Fruit fly (Drosophila melanogaster): ENCODE results near the gene CG6885.

CG6885 gene

DNA sequence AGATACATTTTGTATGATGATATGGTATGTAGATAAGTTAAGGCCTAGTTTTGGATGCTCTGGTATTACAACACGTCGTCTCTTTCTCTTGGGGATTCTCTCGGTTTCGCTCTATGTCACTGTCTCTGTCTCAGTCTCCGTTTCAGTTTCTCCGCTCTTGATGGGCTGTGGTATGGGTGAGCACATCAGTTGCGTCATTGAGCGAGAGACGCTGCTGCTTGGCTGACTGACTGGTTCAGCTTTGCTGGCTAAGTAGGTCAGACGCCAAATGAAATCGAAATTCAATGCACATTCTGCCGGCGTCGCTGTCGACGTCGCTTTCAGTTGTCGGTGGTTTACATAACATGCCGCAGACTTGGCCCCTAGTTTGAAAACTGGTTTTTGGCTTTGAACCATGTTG is 9.5 kb downstream of the CG6885 start (continued):
- peak; percentile 29; the same call in 1 of the 3 replicates for TF ChIP-seq zen2 (GFP tag; IDR thresholded peaks at IDR 0.05; ENCODE audit: partially characterized antibody)
- peak; percentile 23; the same call in 1 of the 2 replicates for TF ChIP-seq onecut (GFP tag; IDR thresholded peaks at IDR 0.05)
- TF ChIP-seq Blimp-1 (GFP tag; optimal IDR thresholded peaks at IDR 0.05): peak; percentile 99
- no peak for TF ChIP-seq Dbx (GFP tag; IDR thresholded peaks at IDR 0.05)
- TF ChIP-seq CG18476 (GFP tag; optimal IDR thresholded peaks at IDR 0.05): no peak
- TF ChIP-seq run (tag; optimal IDR thresholded peaks at IDR 0.05): no peak
- no peak for TF ChIP-seq hb (GFP tag; IDR thresholded peaks at IDR 0.05; ENCODE audit: partially characterized antibody)
- 0 out of 2 replicates have a peak, but pooled peaks have one; percentile 3 for TF ChIP-seq Ravus (GFP tag; IDR thresholded peaks at IDR 0.05)
- TF ChIP-seq Med (GFP tag): peak; percentile 63
- no peak for TF ChIP-seq hkb (optimal IDR thresholded peaks at IDR 0.05)
- TF ChIP-seq hkb (GFP tag; IDR thresholded peaks at IDR 0.05): peak; percentile 28; the same call in 1 of the 2 replicates
- TF ChIP-seq pros (GFP tag; optimal IDR thresholded peaks at IDR 0.05): peak; percentile 63
- peak; percentile 41; the same call in 1 of the 2 replicates for TF ChIP-seq bbx (GFP tag; IDR thresholded peaks at IDR 0.05; ENCODE audit: partially characterized antibody)
- peak; percentile 73 for TF ChIP-seq CG8290 (GFP tag; optimal IDR thresholded peaks at IDR 0.05)
- no peak for TF ChIP-seq CG8290 (tag; optimal IDR thresholded peaks at IDR 0.05)
- TF ChIP-seq CG13287 (GFP tag; IDR thresholded peaks at IDR 0.05; ENCODE audit: partially characterized antibody): peak; percentile 23; the same call in 1 of the 2 replicates
- TF ChIP-seq ken (GFP tag; IDR thresholded peaks at IDR 0.05): no peak
- TF ChIP-seq sob (GFP tag; IDR thresholded peaks at IDR 0.05): peak; percentile 33; the same call in 1 of the 2 replicates
- no peak for TF ChIP-seq wor (GFP tag; IDR thresholded peaks at IDR 0.05)
- peak; percentile 71 to 80 for TF ChIP-seq Trl (optimal IDR thresholded peaks at IDR 0.05)
- no peak for TF ChIP-seq Trl (GFP tag; optimal IDR thresholded peaks at IDR 0.05)
- no peak; the same call in 1 of the 2 replicates for TF ChIP-seq CG32532 (GFP tag; IDR thresholded peaks at IDR 0.05)
- no peak for TF ChIP-seq Poxn (GFP tag; IDR thresholded peaks at IDR 0.05)
- TF ChIP-seq CG5180 (GFP tag; optimal IDR thresholded peaks at IDR 0.05): peak; percentile 1
- TF ChIP-seq Dp (GFP tag; optimal IDR thresholded peaks at IDR 0.05): no peak
- no peak for TF ChIP-seq kay (GFP tag; optimal IDR thresholded peaks at IDR 0.05)
- TF ChIP-seq CG17361 (GFP tag; IDR thresholded peaks at IDR 0.05): no peak
- no peak for TF ChIP-seq zf30C (GFP tag; optimal IDR thresholded peaks at IDR 0.05)

DNA sequence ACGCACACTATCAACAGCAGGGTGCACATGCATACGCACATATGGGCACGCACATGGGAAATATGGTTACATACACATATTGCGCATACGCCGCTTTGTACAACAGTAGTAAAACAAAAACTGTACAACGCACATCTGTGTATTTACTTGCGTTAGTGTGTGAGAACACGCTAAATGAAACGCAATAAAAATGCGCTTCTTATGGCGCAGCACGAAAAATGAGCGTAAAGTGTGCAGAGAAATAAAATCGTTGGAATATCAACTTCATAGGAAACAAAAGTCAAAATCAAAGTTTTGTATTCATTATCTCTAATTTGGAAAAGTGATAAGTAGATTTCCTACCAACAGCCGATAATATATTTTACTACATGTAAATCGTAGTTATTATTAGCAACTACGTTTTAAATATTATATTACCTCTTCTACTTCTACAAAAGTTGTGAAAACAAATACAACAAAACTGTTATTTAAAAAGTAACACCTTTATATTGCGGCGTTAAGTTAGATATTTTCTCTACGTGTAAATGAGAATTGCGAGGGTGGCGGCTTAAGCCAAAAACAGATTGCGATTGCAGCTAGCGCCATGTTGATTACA is 12.1 kb downstream of the CG6885 start:
- no peak for TF ChIP-seq hth (optimal IDR thresholded peaks at IDR 0.05)
- no peak for TF ChIP-seq CG1647 (GFP tag; optimal IDR thresholded peaks at IDR 0.05)
- TF ChIP-seq CG11456 (GFP tag; IDR thresholded peaks at IDR 0.05): no peak
- peak; percentile 43 for TF ChIP-seq Max (GFP tag; optimal IDR thresholded peaks at IDR 0.05)
- no peak for TF ChIP-seq schlank (tag; optimal IDR thresholded peaks at IDR 0.05)
- TF ChIP-seq ase (GFP tag; IDR thresholded peaks at IDR 0.05): peak; percentile 21; the same call in 1 of the 3 replicates
- no peak for TF ChIP-seq sna (GFP tag; IDR thresholded peaks at IDR 0.05; ENCODE audit: partially characterized antibody)
- no peak for TF ChIP-seq wdn (GFP tag; IDR thresholded peaks at IDR 0.05)
- no peak for TF ChIP-seq Bdp1 (GFP tag; optimal IDR thresholded peaks at IDR 0.05)
- no peak for TF ChIP-seq Hand (GFP tag; optimal IDR thresholded peaks at IDR 0.05)
- no peak for TF ChIP-seq pan (optimal IDR thresholded peaks at IDR 0.05)
- peak in 1 of 2 experiments; percentile 52 for TF ChIP-seq pan (GFP tag; optimal IDR thresholded peaks at IDR 0.05 in 1 of 2, IDR thresholded peaks at IDR 0.05 in 1 of 2)
- TF ChIP-seq ttk (GFP tag; IDR thresholded peaks at IDR 0.05): no peak; the same call in 1 of the 2 replicates
- TF ChIP-seq bigmax (GFP tag; optimal IDR thresholded peaks at IDR 0.05): no peak
- TF ChIP-seq CG14050 (GFP tag; IDR thresholded peaks at IDR 0.05): peak; percentile 39; the same call in 2 of the 3 replicates
- TF ChIP-seq Jarid2 (GFP tag; optimal IDR thresholded peaks at IDR 0.05): peak; percentile 2
- TF ChIP-seq chn (GFP tag; optimal IDR thresholded peaks at IDR 0.05): peak; percentile 15
- TF ChIP-seq CG18476 (GFP tag; optimal IDR thresholded peaks at IDR 0.05): no peak
- peak; percentile 6 to 11 for TF ChIP-seq dpn (GFP tag; optimal IDR thresholded peaks at IDR 0.05)
- TF ChIP-seq CG12155 (GFP tag; optimal IDR thresholded peaks at IDR 0.05): no peak
- TF ChIP-seq dmrt11E (tag; optimal IDR thresholded peaks at IDR 0.05): no peak
- TF ChIP-seq Spps (tag; optimal IDR thresholded peaks at IDR 0.05): no peak
- TF ChIP-seq Rfx (GFP tag; IDR thresholded peaks at IDR 0.05): no peak
- no peak for TF ChIP-seq CG15514 (GFP tag; optimal IDR thresholded peaks at IDR 0.05)
- no peak for TF ChIP-seq CG10274 (GFP tag; optimal IDR thresholded peaks at IDR 0.05)
- no peak for TF ChIP-seq Trl (optimal IDR thresholded peaks at IDR 0.05)
- no peak for TF ChIP-seq Trl (GFP tag; optimal IDR thresholded peaks at IDR 0.05)

All from whole organism, embryonic.